Worm (Caenorhabditis elegans) whole organism, young adult: ENCODE data around the gene F44E2.7.

Experiments
- B0035.1 ChIP-seq: sonication (generic microtip); optimal IDR thresholded peaks from 2 replicates; lab custom pipeline; 2016; ENCODE audit warnings: missing genetic modification characterization, mild to moderate bottlenecking, missing compliant biosample characterization, missing genotype, missing genetic modification reagents
- B0261.1 ChIP-seq: sonication (generic microtip); optimal IDR thresholded peaks from 2 replicates; lab custom pipeline; 2016; ENCODE audit warnings: mild to moderate bottlenecking, missing genetic modification characterization, moderate library complexity, missing compliant biosample characterization
- K12H6.12 ChIP-seq: fragments of 200-800 bp; sonication (Bioruptor generic); optimal IDR thresholded peaks from 2 replicates; lab custom pipeline; 2018; ENCODE audit warnings: mild to moderate bottlenecking, missing genetic modification characterization, missing compliant biosample characterization
- T07F8.4 ChIP-seq: sonication (generic microtip); optimal IDR thresholded peaks from 2 replicates; lab custom pipeline; 2016; ENCODE audit warnings: mild to moderate bottlenecking, missing genetic modification characterization, moderate library complexity, missing compliant biosample characterization
- Y56A3A.18 ChIP-seq: fragments of 200-800 bp; sonication (Bioruptor generic); IDR thresholded peaks from 2 replicates; pipeline ENCODE4 v1.3.6; 2022; ENCODE audit warnings: missing genetic modification reagents, missing genetic modification characterization, missing compliant biosample characterization
- Y67H2A.10 ChIP-seq: fragments of 200-800 bp; sonication (Bioruptor generic); conservative IDR thresholded peaks from 2 replicates; pipeline ENCODE4 v1.3.6; 2022; ENCODE audit warnings: missing genetic modification reagents, missing genetic modification characterization, missing compliant biosample characterization
- ama-1 ChIP-seq, 3 experiments: fragments of 150-350 bp in 1 of 3; sonication (generic microtip) in 2 of 3; optimal IDR thresholded peaks; 2 replicates each; lab custom pipeline; 2014 to 2018; ENCODE audit warnings: missing biosample characterization in 2 of 3, missing genetic modification characterization in 2 of 3, missing genetic modification reagents in 2 of 3
- atf-7 ChIP-seq: sonication (generic microtip); optimal IDR thresholded peaks from 2 replicates; lab custom pipeline; 2017; ENCODE audit warnings: mild to moderate bottlenecking, missing genetic modification characterization, missing compliant biosample characterization
- attf-6 ChIP-seq: fragments of 200-800 bp; sonication (Bioruptor generic); IDR thresholded peaks from 2 replicates; pipeline ENCODE4 v1.3.6; 2022; ENCODE audit warnings: missing genetic modification reagents, missing genetic modification characterization, missing compliant biosample characterization
- cebp-1 ChIP-seq, 2 experiments: fragments of 200-800 bp in 1 of 2; sonication (Bioruptor generic) in 1 of 2; sonication (generic microtip) in 1 of 2; IDR thresholded peaks in 1 of 2; optimal IDR thresholded peaks in 1 of 2; 2 replicates each; pipeline versions ENCODE4 v1.3.6 to Lab custom; 2017 to 2022; ENCODE audit warnings: missing compliant biosample characterization in 2 of 2, missing genetic modification characterization in 2 of 2, mild to moderate bottlenecking in 1 of 2, missing genetic modification reagents in 1 of 2, moderate library complexity in 1 of 2
- ceh-100 ChIP-seq: fragments of 200-800 bp; sonication (Bioruptor generic); IDR thresholded peaks from 2 replicates; pipeline ENCODE4 v1.3.6; 2022; ENCODE audit warnings: missing genetic modification reagents, missing genetic modification characterization, missing compliant biosample characterization
- ceh-27 ChIP-seq: fragments of 200-800 bp; sonication (Bioruptor generic); optimal IDR thresholded peaks from 2 replicates; lab custom pipeline; 2018; ENCODE audit warnings: mild to moderate bottlenecking, missing genetic modification characterization, moderate library complexity, missing compliant biosample characterization
- ceh-58 ChIP-seq: fragments of 200-800 bp; sonication (Bioruptor generic); IDR thresholded peaks from 2 replicates; pipeline ENCODE4 v1.3.6; 2022; ENCODE audit warnings: missing genetic modification characterization, missing compliant biosample characterization
- chd-7 ChIP-seq: sonication (generic microtip); optimal IDR thresholded peaks from 2 replicates; lab custom pipeline; 2016; ENCODE audit warnings: mild to moderate bottlenecking, missing genetic modification characterization, moderate library complexity, missing compliant biosample characterization
- fkh-3 ChIP-seq: sonication (generic microtip); optimal IDR thresholded peaks from 2 replicates; lab custom pipeline; 2016; ENCODE audit warnings: mild to moderate bottlenecking, missing genetic modification characterization, missing compliant biosample characterization
- hsf-1 ChIP-seq: fragments of 200-800 bp; sonication (Bioruptor generic); IDR thresholded peaks from 2 replicates; pipeline ENCODE4 v1.3.6; 2022; ENCODE audit warnings: missing genetic modification reagents, missing genetic modification characterization, missing compliant biosample characterization
- let-526 ChIP-seq: fragments of 200-800 bp; sonication (Bioruptor generic); IDR thresholded peaks from 2 replicates; pipeline ENCODE4 v1.3.6; 2022; ENCODE audit warnings: missing genetic modification reagents, missing genetic modification characterization, missing compliant biosample characterization
- lin-26 ChIP-seq: fragments of 200-800 bp; sonication (Bioruptor generic); IDR thresholded peaks from 2 replicates; pipeline ENCODE4 v1.3.6; 2022; ENCODE audit warnings: missing genetic modification reagents, missing genetic modification characterization, missing compliant biosample characterization
- lsl-1 ChIP-seq: fragments of 200-800 bp; sonication (Bioruptor generic); optimal IDR thresholded peaks from 2 replicates; lab custom pipeline; 2018; ENCODE audit warnings: mild to moderate bottlenecking, missing genetic modification characterization, moderate library complexity, missing compliant biosample characterization
- lsy-27 ChIP-seq: sonication (generic microtip); optimal IDR thresholded peaks from 2 replicates; lab custom pipeline; 2017; ENCODE audit warnings: missing genetic modification characterization, mild to moderate bottlenecking, missing compliant biosample characterization, antibody characterized with exemption, missing genotype, borderline replicate concordance; ENCODE audit not compliant: insufficient read depth
- madf-10 ChIP-seq: sonication (generic microtip); optimal IDR thresholded peaks from 2 replicates; lab custom pipeline; 2016; ENCODE audit warnings: mild to moderate bottlenecking, missing genetic modification characterization, missing compliant biosample characterization
- madf-3 ChIP-seq: fragments of 200-800 bp; sonication (Bioruptor generic); IDR thresholded peaks from 2 replicates; pipeline ENCODE4 v1.3.6; 2022; ENCODE audit warnings: missing genetic modification reagents, missing genetic modification characterization, missing compliant biosample characterization
- madf-6 ChIP-seq: fragments of 200-800 bp; sonication (Bioruptor generic); IDR thresholded peaks from 2 replicates; pipeline ENCODE4 v1.3.6; 2022; ENCODE audit warnings: missing genetic modification reagents, missing genetic modification characterization, missing compliant biosample characterization
- mcd-1 ChIP-seq: fragments of 200-800 bp; sonication (Bioruptor generic); IDR thresholded peaks from 2 replicates; pipeline ENCODE4 v1.3.6; 2022; ENCODE audit warnings: missing genetic modification reagents, missing genetic modification characterization, missing compliant biosample characterization
- nhr-80 ChIP-seq: sonication (generic microtip); optimal IDR thresholded peaks from 2 replicates; lab custom pipeline; 2016; ENCODE audit warnings: missing genetic modification characterization, missing compliant biosample characterization
- repo-1 ChIP-seq: sonication (generic microtip); optimal IDR thresholded peaks from 2 replicates; lab custom pipeline; 2017; ENCODE audit warnings: mild to moderate bottlenecking, missing genetic modification characterization, missing compliant biosample characterization
- rpc-1 ChIP-seq, 2 experiments: fragments of 150-350 bp in 1 of 2; sonication (generic microtip) in 1 of 2; optimal IDR thresholded peaks; 2 replicates each; lab custom pipeline; 2014 to 2018; ENCODE audit warnings: missing biosample characterization in 1 of 2, missing genetic modification characterization in 1 of 2, missing genetic modification reagents in 1 of 2, missing genotype in 1 of 2
- snpc-1.3 ChIP-seq: sonication (generic microtip); optimal IDR thresholded peaks from 2 replicates; lab custom pipeline; 2017; ENCODE audit warnings: missing genetic modification characterization, mild to moderate bottlenecking, missing compliant biosample characterization, antibody characterized with exemption, moderate library complexity, missing genotype, missing genetic modification reagents; ENCODE audit not compliant: insufficient read depth
- snpc-3.4 ChIP-seq: sonication (generic microtip); optimal IDR thresholded peaks from 2 replicates; lab custom pipeline; 2017; ENCODE audit warnings: missing genetic modification characterization, mild to moderate bottlenecking, missing compliant biosample characterization, antibody characterized with exemption, moderate library complexity, missing genotype, missing genetic modification reagents
- sptf-2 ChIP-seq: fragments of 200-800 bp; sonication (Bioruptor generic); optimal IDR thresholded peaks from 2 replicates; lab custom pipeline; 2018; ENCODE audit warnings: mild to moderate bottlenecking, missing genetic modification characterization, missing compliant biosample characterization
- unc-62 ChIP-seq: fragments of 150-350 bp; optimal IDR thresholded peaks from 2 replicates; lab custom pipeline; 2014; ENCODE audit warnings: missing biosample characterization, missing genetic modification reagents, missing genetic modification characterization

F44E2.7 gene

ce11 chrIII:8886309-8886708 lies 38.0 kb upstream of the F44E2.7 start:
- TF ChIP-seq ceh-27 (GFP tag; lab: Kevin White, UChicago) (no peak), cebp-1 (GFP tag; IDR thresholded peaks at IDR 0.05; lab: Robert Waterston, UW) (no peak), cebp-1 (tag; optimal IDR thresholded peaks at IDR 0.05; lab: Kevin White, UChicago) (peak; percentile 70)

DNA sequence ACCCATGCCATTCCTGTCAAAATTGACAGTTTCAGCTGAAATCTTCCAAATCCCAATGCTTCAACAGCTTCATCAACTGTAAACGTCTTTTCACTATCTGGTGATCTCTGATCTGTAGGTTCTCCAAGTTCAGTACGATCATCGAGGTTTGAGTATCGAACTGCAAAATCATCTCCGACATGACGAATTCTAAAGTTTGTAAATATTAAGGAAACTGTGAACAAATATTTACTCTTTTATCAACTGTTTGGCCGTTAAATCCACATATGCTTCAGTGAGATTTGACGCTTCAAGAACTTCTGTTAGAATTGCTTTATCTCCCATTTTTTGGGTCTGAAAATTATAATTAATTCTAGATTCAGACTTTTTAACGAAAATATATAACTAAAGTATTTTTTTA lies 36.9 kb upstream of the F44E2.7 start, which contains the start of gene svop-1:
TSS of gene svop-1 (minus strand) at position 339 of the 400 bp plus-strand sequence.
- no peak for TF ChIP-seq attf-6 (GFP tag; lab: Robert Waterston, UW)

DNA sequence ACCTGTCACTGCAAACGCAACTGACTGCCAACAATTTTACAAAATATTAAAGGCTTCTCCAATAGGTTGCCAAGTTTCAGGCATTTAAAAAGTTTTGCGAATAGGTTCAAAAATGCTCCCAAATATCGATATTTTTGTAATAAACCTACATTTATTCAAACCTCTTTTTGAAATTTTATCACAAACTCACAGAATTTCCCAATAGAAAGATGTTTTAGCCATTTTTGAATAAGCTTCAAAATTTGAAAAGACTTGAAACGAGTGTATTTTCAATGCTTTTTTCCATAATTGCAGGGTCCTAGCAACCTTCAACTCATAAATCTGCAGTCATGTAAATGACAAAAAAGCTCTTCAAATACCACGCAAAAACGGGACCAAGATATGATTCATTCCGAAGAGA lies 34.1 kb upstream of the F44E2.7 start:
- TF ChIP-seq madf-10 (tag; lab: Kevin White, UChicago) (no peak), B0035.1 (tag; lab: Kevin White, UChicago) (no peak), madf-6 (GFP tag; lab: Robert Waterston, UW) (no peak), lsy-27 (no peak), ceh-58 (GFP tag; lab: Robert Waterston, UW) (no peak), B0261.1 (tag; lab: Kevin White, UChicago) (no peak), repo-1 (tag; lab: Kevin White, UChicago) (no peak), ama-1 (optimal IDR thresholded peaks at IDR 0.05; lab: Kevin White, UChicago) (no peak), ama-1 (GFP tag; optimal IDR thresholded peaks at IDR 0.05; lab: Kevin White, UChicago) (no peak)

DNA sequence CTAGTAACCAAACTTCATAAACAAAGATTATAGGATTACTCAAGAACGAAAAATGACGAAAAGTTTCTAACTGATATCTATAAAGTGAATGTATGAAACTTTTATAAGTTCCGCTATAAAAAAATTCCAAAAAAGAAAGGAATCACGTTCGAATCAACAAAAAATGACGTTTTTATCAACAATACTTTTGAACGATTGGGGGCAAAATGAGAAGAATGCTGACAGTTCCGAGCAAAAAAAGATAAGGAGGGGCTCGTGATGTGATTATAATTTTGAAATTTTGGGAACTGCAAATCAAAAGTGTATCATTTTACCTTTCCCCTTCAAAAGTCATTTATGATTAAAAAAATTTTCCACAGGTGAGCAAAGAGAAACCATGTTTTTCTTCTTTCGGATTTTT lies 30.7 kb upstream of the F44E2.7 start:
- TF ChIP-seq nhr-80 (tag; lab: Kevin White, UChicago) = peak; percentile 85
- TF ChIP-seq fkh-3 (tag; lab: Kevin White, UChicago) = no peak
- peak; percentile 55 for TF ChIP-seq atf-7 (tag; lab: Kevin White, UChicago)
- TF ChIP-seq cebp-1 (GFP tag; IDR thresholded peaks at IDR 0.05; lab: Robert Waterston, UW) = peak; percentile 10; the same call in 1 of the 2 replicates
- no peak for TF ChIP-seq cebp-1 (tag; optimal IDR thresholded peaks at IDR 0.05; lab: Kevin White, UChicago)
- peak; percentile 74 for TF ChIP-seq unc-62 (GFP tag; lab: Kevin White, UChicago)
- TF ChIP-seq, all 124 proteins: peak for 4

DNA sequence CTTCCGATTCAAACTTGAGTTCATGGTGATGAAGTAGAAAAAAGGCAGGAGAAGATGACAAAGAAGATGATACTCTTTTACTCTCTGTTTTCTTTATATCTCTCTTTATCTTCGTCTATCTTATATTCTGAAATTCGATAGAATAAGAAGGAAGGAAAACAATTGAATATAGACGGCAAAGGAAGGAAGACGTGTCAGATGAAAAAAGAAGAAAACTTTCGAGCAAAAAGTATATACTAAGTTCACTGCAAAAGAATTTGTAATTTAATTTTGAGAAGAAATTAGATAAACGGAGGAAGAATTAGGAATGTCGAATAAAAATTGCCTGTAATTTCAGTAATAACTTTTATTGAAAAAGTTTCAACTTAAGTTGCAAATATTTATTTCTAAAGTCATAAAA lies 28.7 kb upstream of the F44E2.7 start, which contains the start of gene K01F9.2:
TSS of gene K01F9.2 (minus strand) at position 127 of the 400 bp plus-strand sequence.
- no peak for TF ChIP-seq Y56A3A.18
- TF ChIP-seq lin-26 = no peak
- TF ChIP-seq snpc-1.3 = no peak
- no peak for TF ChIP-seq K12H6.12
- no peak for TF ChIP-seq chd-7 (tag; lab: Kevin White, UChicago)
- TF ChIP-seq hsf-1 (GFP tag; lab: Robert Waterston, UW) = no peak
- no peak for TF ChIP-seq snpc-3.4 (tag; lab: Kevin White, UChicago)
- no peak for TF ChIP-seq mcd-1 (GFP tag; lab: Robert Waterston, UW)
- no peak for TF ChIP-seq let-526 (GFP tag; lab: Robert Waterston, UW)
- no peak for TF ChIP-seq sptf-2 (GFP tag; lab: Kevin White, UChicago)
- no peak for TF ChIP-seq ceh-100 (GFP tag; lab: Robert Waterston, UW)
- TF ChIP-seq lsl-1 = no peak
- TF ChIP-seq Y67H2A.10 (GFP tag; lab: Robert Waterston, UW) = no peak
- TF ChIP-seq madf-3 (GFP tag; lab: Robert Waterston, UW) = no peak
- no peak for TF ChIP-seq madf-10 (tag; lab: Kevin White, UChicago)
- no peak for TF ChIP-seq rpc-1 (optimal IDR thresholded peaks at IDR 0.05; lab: Kevin White, UChicago)
- TF ChIP-seq rpc-1 (tag; optimal IDR thresholded peaks at IDR 0.05; lab: Kevin White, UChicago) = no peak
- no peak for TF ChIP-seq T07F8.4
